Fruit fly (Drosophila melanogaster): ENCODE data around the gene Pen.

- TF ChIP-seq rgr (GFP tag; optimal IDR thresholded peaks at IDR 0.05) (no peak), tai (GFP tag; optimal IDR thresholded peaks at IDR 0.05) (no peak), usp (GFP tag; optimal IDR thresholded peaks at IDR 0.05) (no peak), Myc (optimal IDR thresholded peaks at IDR 0.05) (no peak), Sp1 (GFP tag; optimal IDR thresholded peaks at IDR 0.05) (no peak), Abd-B (GFP tag; optimal IDR thresholded peaks at IDR 0.05) (no peak), ey (GFP tag; optimal IDR thresholded peaks at IDR 0.05) (no peak), Rel (GFP tag; optimal IDR thresholded peaks at IDR 0.05) (no peak), Rel (tag; optimal IDR thresholded peaks at IDR 0.05) (no peak)
These were observed 39.3 kb upstream of the Pen start, which contains the start of gene CG13131 for dm6 chr2L:10017363-10017762.
